Fruit fly (Drosophila melanogaster) whole organism, adult: Measurements from ENCODE around the gene Ipo9.
A peak's percentile ranks its signal among the peaks of the same experiment; 100 is the strongest.

Experiments
- CG11617 ChIP-seq: fragments of 200-800 bp; sonication (Bioruptor generic); optimal IDR thresholded peaks from 2 replicates; lab custom pipeline; 2017; ENCODE audit warnings: mild to moderate bottlenecking, missing biosample characterization, missing genetic modification reagents, missing genetic modification characterization
- CG12768 ChIP-seq: fragments of 200-800 bp; sonication (Bioruptor generic); optimal IDR thresholded peaks from 2 replicates; lab custom pipeline; 2017; ENCODE audit warnings: missing biosample characterization, missing genetic modification characterization, mild to moderate bottlenecking, moderate library complexity, missing genetic modification reagents
- CG14711 ChIP-seq: fragments of 200-800 bp; sonication (Bioruptor generic); optimal IDR thresholded peaks from 2 replicates; lab custom pipeline; 2018; ENCODE audit warnings: missing biosample characterization, mild to moderate bottlenecking, missing genetic modification characterization, moderate library complexity
- CG1620 ChIP-seq: fragments of 200-800 bp; sonication (Bioruptor generic); optimal IDR thresholded peaks from 2 replicates; lab custom pipeline; 2016; ENCODE audit warnings: missing biosample characterization, missing genetic modification characterization
- CG33017 ChIP-seq: fragments of 200-800 bp; sonication (Bioruptor generic); optimal IDR thresholded peaks from 2 replicates; lab custom pipeline; 2018; ENCODE audit warnings: missing biosample characterization, mild to moderate bottlenecking, missing genetic modification characterization, moderate library complexity
- CG5204 ChIP-seq: fragments of 200-800 bp; sonication (Bioruptor generic); optimal IDR thresholded peaks from 2 replicates; lab custom pipeline; 2016; ENCODE audit warnings: missing biosample characterization, missing genetic modification characterization
- CG7045 ChIP-seq: fragments of 200-800 bp; sonication (Bioruptor generic); optimal IDR thresholded peaks from 2 replicates; lab custom pipeline; 2017; ENCODE audit warnings: missing biosample characterization, mild to moderate bottlenecking, missing genetic modification characterization
- CG7101 ChIP-seq: fragments of 200-800 bp; sonication (Bioruptor generic); optimal IDR thresholded peaks from 2 replicates; lab custom pipeline; 2018; ENCODE audit warnings: missing biosample characterization, mild to moderate bottlenecking, missing genetic modification characterization, moderate library complexity
- Clk ChIP-seq: fragments of 200-800 bp; sonication (Bioruptor generic); optimal IDR thresholded peaks from 2 replicates; lab custom pipeline; 2017; ENCODE audit warnings: missing biosample characterization, missing genetic modification characterization
- Crg-1 ChIP-seq: fragments of 200-800 bp; sonication (Bioruptor generic); optimal IDR thresholded peaks from 2 replicates; lab custom pipeline; 2016; ENCODE audit warnings: missing biosample characterization, missing genetic modification characterization
- Hr96 ChIP-seq: fragments of 200-800 bp; sonication (Bioruptor generic); optimal IDR thresholded peaks from 2 replicates; lab custom pipeline; 2016; ENCODE audit warnings: missing biosample characterization, missing genetic modification characterization
- Mnt ChIP-seq: fragments of 200-800 bp; sonication (Bioruptor generic); optimal IDR thresholded peaks from 2 replicates; lab custom pipeline; 2016; ENCODE audit warnings: missing biosample characterization, mild to moderate bottlenecking, missing genetic modification characterization
- bab1 ChIP-seq: fragments of 200-800 bp; sonication (Bioruptor generic); optimal IDR thresholded peaks from 3 replicates; lab custom pipeline; 2019; ENCODE audit warnings: missing biosample characterization, mild to moderate bottlenecking, missing genetic modification characterization, moderate library complexity
- cic ChIP-seq: fragments of 200-800 bp; sonication (Bioruptor generic); optimal IDR thresholded peaks from 2 replicates; lab custom pipeline; 2017; ENCODE audit warnings: missing biosample characterization, mild to moderate bottlenecking, missing genetic modification characterization, moderate library complexity
- cnc ChIP-seq, 2 experiments: fragments of >200 bp; optimal IDR thresholded peaks; 2 replicates each; lab custom pipeline; 2017
- kay ChIP-seq: fragments of 200-800 bp; sonication (Bioruptor generic); peaks from one replicate; lab custom pipeline; 2016; ENCODE audit warnings: missing biosample characterization, missing genetic modification characterization, borderline replicate concordance
- ovo ChIP-seq: fragments of 200-800 bp; sonication (Bioruptor generic); optimal IDR thresholded peaks from 2 replicates; lab custom pipeline; 2016; ENCODE audit warnings: missing biosample characterization, missing genetic modification characterization
- pad ChIP-seq: fragments of 200-800 bp; sonication (Bioruptor generic); optimal IDR thresholded peaks from 3 replicates; lab custom pipeline; 2017; ENCODE audit warnings: missing biosample characterization, missing genetic modification characterization, mild to moderate bottlenecking, moderate library complexity, missing genetic modification reagents
- tj ChIP-seq: fragments of 200-800 bp; sonication (Bioruptor generic); optimal IDR thresholded peaks from 3 replicates; lab custom pipeline; 2017; ENCODE audit warnings: missing biosample characterization, mild to moderate bottlenecking, missing genetic modification characterization, moderate library complexity
- toe ChIP-seq: fragments of 200-800 bp; sonication (Bioruptor generic); optimal IDR thresholded peaks from 2 replicates; lab custom pipeline; 2016; ENCODE audit warnings: missing biosample characterization, missing genetic modification characterization

The Ipo9 gene

dm6 chr3R:11429814-11430213 is 17.5 kb downstream of the Ipo9 start, which contains the start of gene Dtd:
Gene Dtd, plus strand, starts transcription at chr3R:11430061.
- TF ChIP-seq cic (GFP tag; lab: Kevin White, UChicago): no peak
- TF ChIP-seq Mnt (GFP tag; lab: Kevin White, UChicago): peak; percentile 44
- TF ChIP-seq pad: peak; percentile 51
- TF ChIP-seq cnc (optimal IDR thresholded peaks at IDR 0.05; lab: Kevin White, UChicago): no peak
- peak; percentile 58 for TF ChIP-seq CG7101 (tag; lab: Kevin White, UChicago)
- peak; percentile 54 for TF ChIP-seq Crg-1
- peak; percentile 3 for TF ChIP-seq CG33017
- TF ChIP-seq CG12768 (GFP tag; lab: Kevin White, UChicago): peak; percentile 54
- TF ChIP-seq CG14711: peak; percentile 43

- TF ChIP-seq bab1 (GFP tag; lab: Kevin White, UChicago): no peak
Measured at dm6 chr3R:11430307-11430706, 18.0 kb downstream of the Ipo9 start.

- peak; percentile 11 for TF ChIP-seq tj (GFP tag; lab: Kevin White, UChicago)
- no peak for TF ChIP-seq CG5204 (GFP tag; lab: Kevin White, UChicago)
- TF ChIP-seq CG7045 (GFP tag; lab: Kevin White, UChicago): no peak
- no peak for TF ChIP-seq toe (GFP tag; lab: Kevin White, UChicago)
- TF ChIP-seq CG11617 (GFP tag; lab: Kevin White, UChicago): peak; percentile 69
- TF ChIP-seq CG33017: no peak
- peak; percentile 36 for TF ChIP-seq bab1 (GFP tag; lab: Kevin White, UChicago)
- TF ChIP-seq CG1620 (GFP tag; lab: Kevin White, UChicago): no peak
- no peak for TF ChIP-seq Crg-1
- TF ChIP-seq CG14711: no peak
- TF ChIP-seq cic (GFP tag; lab: Kevin White, UChicago): no peak
- no peak for TF ChIP-seq cnc (optimal IDR thresholded peaks at IDR 0.05; lab: Kevin White, UChicago)
- no peak for TF ChIP-seq Clk (GFP tag; lab: Kevin White, UChicago)
- TF ChIP-seq Mnt (GFP tag; lab: Kevin White, UChicago): peak; percentile 99
Measured at dm6 chr3R:11431395-11431977, 19.2 kb downstream of the Ipo9 start, which contains the start of the genes RpL24-like and CG5276. Gene RpL24-like, minus strand, starts transcription at chr3R:11431582. Gene CG5276, plus strand, starts transcription at chr3R:11431738.

- no peak for TF ChIP-seq Crg-1
- TF ChIP-seq pad: no peak
- peak; percentile 41 for TF ChIP-seq CG14711
- peak; percentile 6 for TF ChIP-seq Mnt (GFP tag; lab: Kevin White, UChicago)
- TF ChIP-seq CG11617 (GFP tag; lab: Kevin White, UChicago): peak; percentile 25
- peak; percentile 23 for TF ChIP-seq CG7101 (tag; lab: Kevin White, UChicago)
- TF ChIP-seq CG7045 (GFP tag; lab: Kevin White, UChicago): no peak
- no peak for TF ChIP-seq CG12768 (GFP tag; lab: Kevin White, UChicago)
- TF ChIP-seq bab1 (GFP tag; lab: Kevin White, UChicago): peak; percentile 18
- TF ChIP-seq tj (GFP tag; lab: Kevin White, UChicago): no peak
- TF ChIP-seq CG1620 (GFP tag; lab: Kevin White, UChicago): no peak
- no peak for TF ChIP-seq Hr96 (GFP tag; lab: Kevin White, UChicago)
- no peak for TF ChIP-seq cnc (optimal IDR thresholded peaks at IDR 0.05; lab: Kevin White, UChicago)
- no peak for TF ChIP-seq toe (GFP tag; lab: Kevin White, UChicago)
- TF ChIP-seq ovo (GFP tag; lab: Kevin White, UChicago): peak; percentile 46
- no peak for TF ChIP-seq kay (GFP tag; lab: Kevin White, UChicago)
- no peak for TF ChIP-seq Clk (GFP tag; lab: Kevin White, UChicago)
- peak; percentile 11 for TF ChIP-seq CG33017
- TF ChIP-seq CG5204 (GFP tag; lab: Kevin White, UChicago): no peak
- no peak for TF ChIP-seq cic (GFP tag; lab: Kevin White, UChicago)
Measured at dm6 chr3R:11435537-11436234, 23.4 kb downstream of the Ipo9 start, which contains the start of the genes Exd2 and CG5281. Gene Exd2, minus strand, starts transcription at chr3R:11435703. Gene CG5281, plus strand, starts transcription at chr3R:11435850.

dm6 chr3R:11437528-11437927 is 25.2 kb downstream of the Ipo9 start, which contains the start of gene CG17230:
Gene CG17230, plus strand, starts transcription at chr3R:11437785.
- TF ChIP-seq CG7045 (GFP tag; lab: Kevin White, UChicago) (no peak), tj (GFP tag; lab: Kevin White, UChicago) (no peak), CG14711 (no peak), Hr96 (GFP tag; lab: Kevin White, UChicago) (no peak), CG11617 (GFP tag; lab: Kevin White, UChicago) (no peak), Mnt (GFP tag; lab: Kevin White, UChicago) (no peak), cic (GFP tag; lab: Kevin White, UChicago) (no peak)

dm6 chr3R:11441038-11441437 is 28.7 kb downstream of the Ipo9 start:
- no peak for TF ChIP-seq CG14711
- TF ChIP-seq pad: no peak
- TF ChIP-seq cic (GFP tag; lab: Kevin White, UChicago): no peak
- TF ChIP-seq toe (GFP tag; lab: Kevin White, UChicago): no peak
- no peak for TF ChIP-seq cnc (optimal IDR thresholded peaks at IDR 0.05; lab: Kevin White, UChicago)
- no peak for TF ChIP-seq CG11617 (GFP tag; lab: Kevin White, UChicago)
- no peak for TF ChIP-seq Clk (GFP tag; lab: Kevin White, UChicago)
- TF ChIP-seq CG7101 (tag; lab: Kevin White, UChicago): no peak
- TF ChIP-seq CG33017: no peak
- no peak for TF ChIP-seq bab1 (GFP tag; lab: Kevin White, UChicago)
- no peak for TF ChIP-seq Hr96 (GFP tag; lab: Kevin White, UChicago)
- TF ChIP-seq Crg-1: no peak
- no peak for TF ChIP-seq CG12768 (GFP tag; lab: Kevin White, UChicago)
- TF ChIP-seq kay (GFP tag; lab: Kevin White, UChicago): no peak
- no peak for TF ChIP-seq CG1620 (GFP tag; lab: Kevin White, UChicago)
